Fruit fly (Drosophila melanogaster): ENCODE measurements around the gene Burs.

Burs gene

DNA sequence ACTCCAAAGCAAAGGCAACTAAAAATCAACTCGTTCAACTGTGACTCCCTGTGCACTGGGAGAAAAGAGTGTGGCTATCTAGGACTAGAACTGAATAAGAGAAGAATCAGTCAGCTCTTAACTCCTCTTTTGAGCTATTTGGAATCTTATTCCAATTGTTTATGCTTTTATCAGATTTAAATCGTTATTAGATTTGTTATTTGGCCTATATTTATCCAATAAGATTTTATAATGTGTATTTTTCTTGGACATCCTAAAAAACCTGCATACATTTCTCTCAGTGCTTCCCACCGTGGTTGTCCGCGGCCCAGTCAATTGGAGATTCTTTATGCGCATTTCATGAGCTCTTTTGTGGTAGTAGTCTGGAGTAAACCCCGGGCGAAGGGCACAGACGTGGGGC lies 12.1 kb downstream of the Burs start:
- TF ChIP-seq OdsH (GFP tag; optimal IDR thresholded peaks at IDR 0.05): peak; percentile 93
- TF ChIP-seq spab (GFP tag; optimal IDR thresholded peaks at IDR 0.05): peak; percentile 93
- peak; percentile 90 for TF ChIP-seq CG1621 (tag; optimal IDR thresholded peaks at IDR 0.05)
- peak; percentile 87 for TF ChIP-seq vri (GFP tag; optimal IDR thresholded peaks at IDR 0.05)
- TF ChIP-seq CG4318 (GFP tag; optimal IDR thresholded peaks at IDR 0.05): peak; percentile 66
- TF ChIP-seq CG34406 (GFP tag; optimal IDR thresholded peaks at IDR 0.05): peak; percentile 91
- peak; percentile 87 for TF ChIP-seq CG8119 (GFP tag; IDR thresholded peaks at IDR 0.05)
- TF ChIP-seq Eip75B (GFP tag; optimal IDR thresholded peaks at IDR 0.05): peak; percentile 93
- TF ChIP-seq svp (GFP tag): peak; percentile 95
- peak; percentile 74 to 85 for TF ChIP-seq salr (GFP tag; optimal IDR thresholded peaks at IDR 0.05)
- peak; percentile 95 for TF ChIP-seq acj6 (GFP tag; optimal IDR thresholded peaks at IDR 0.05)
- peak; percentile 74 for TF ChIP-seq CG6276 (GFP tag; optimal IDR thresholded peaks at IDR 0.05)
- TF ChIP-seq CG6854 (GFP tag; optimal IDR thresholded peaks at IDR 0.05): peak; percentile 74
- peak; percentile 77 for TF ChIP-seq Lpt (GFP tag; optimal IDR thresholded peaks at IDR 0.05)
- TF ChIP-seq CG9139 (GFP tag; optimal IDR thresholded peaks at IDR 0.05): peak; percentile 82
- TF ChIP-seq CG6808 (GFP tag; optimal IDR thresholded peaks at IDR 0.05): peak; percentile 93
- peak; percentile 95 for TF ChIP-seq Ets96B (tag; optimal IDR thresholded peaks at IDR 0.05)
- peak; percentile 91 for TF ChIP-seq Smox (GFP tag; optimal IDR thresholded peaks at IDR 0.05)
- peak; percentile 88 for TF ChIP-seq CG7368 (GFP tag; optimal IDR thresholded peaks at IDR 0.05)
- TF ChIP-seq net (GFP tag; optimal IDR thresholded peaks at IDR 0.05): peak; percentile 91
- TF ChIP-seq CG16779 (tag; optimal IDR thresholded peaks at IDR 0.05): peak; percentile 80
- TF ChIP-seq CG32006 (GFP tag; optimal IDR thresholded peaks at IDR 0.05): peak; percentile 88
- TF ChIP-seq Blimp-1 (GFP tag; optimal IDR thresholded peaks at IDR 0.05): peak; percentile 64
- TF ChIP-seq topi (GFP tag; optimal IDR thresholded peaks at IDR 0.05): peak; percentile 93
- TF ChIP-seq CG10631 (GFP tag; optimal IDR thresholded peaks at IDR 0.05): peak; percentile 94
- TF ChIP-seq esn (GFP tag; optimal IDR thresholded peaks at IDR 0.05): peak; percentile 95
- peak; percentile 94 for TF ChIP-seq CG10669 (GFP tag; optimal IDR thresholded peaks at IDR 0.05)
- TF ChIP-seq Eip78C (GFP tag): peak; percentile 99
- peak; percentile 93 for TF ChIP-seq CG31627 (GFP tag; optimal IDR thresholded peaks at IDR 0.05)
- peak; percentile 90 to 94 for TF ChIP-seq ss (GFP tag; optimal IDR thresholded peaks at IDR 0.05)
- TF ChIP-seq CG3032 (tag; optimal IDR thresholded peaks at IDR 0.05): peak; percentile 95
- peak; percentile 85 for TF ChIP-seq Hr4 (GFP tag; optimal IDR thresholded peaks at IDR 0.05)
- TF ChIP-seq Gug (GFP tag; IDR thresholded peaks at IDR 0.05): peak; percentile 77
- TF ChIP-seq Met (GFP tag; optimal IDR thresholded peaks at IDR 0.05): peak; percentile 92
- peak; percentile 88 for TF ChIP-seq Sox15 (GFP tag; optimal IDR thresholded peaks at IDR 0.05)
- TF ChIP-seq CG11294 (GFP tag; IDR thresholded peaks at IDR 0.05): peak; percentile 74
- peak; percentile 92 for TF ChIP-seq CG6792 (GFP tag; optimal IDR thresholded peaks at IDR 0.05)
- TF ChIP-seq Eip93F (GFP tag; optimal IDR thresholded peaks at IDR 0.05): peak; percentile 29
- peak; percentile 92 for TF ChIP-seq cyc (GFP tag; optimal IDR thresholded peaks at IDR 0.05)
- TF ChIP-seq dac (GFP tag; optimal IDR thresholded peaks at IDR 0.05): peak; percentile 38
- no peak for TF ChIP-seq Hr38 (GFP tag; optimal IDR thresholded peaks at IDR 0.05)
- peak; percentile 87 for TF ChIP-seq CG6163 (GFP tag; IDR thresholded peaks at IDR 0.05)
- TF ChIP-seq lz (GFP tag; optimal IDR thresholded peaks at IDR 0.05): peak; percentile 89
- no peak for TF ChIP-seq fkh (GFP tag; optimal IDR thresholded peaks at IDR 0.05)
- TF ChIP-seq achi (GFP tag; optimal IDR thresholded peaks at IDR 0.05): peak; percentile 91
- peak; percentile 90 for TF ChIP-seq CG8319 (GFP tag; optimal IDR thresholded peaks at IDR 0.05)
- TF ChIP-seq CG11902 (GFP tag; optimal IDR thresholded peaks at IDR 0.05): peak; percentile 87
- TF ChIP-seq CG11762 (GFP tag; optimal IDR thresholded peaks at IDR 0.05; ENCODE audit: insufficient read depth): peak; percentile 90
- peak; percentile 92 for TF ChIP-seq dsx (GFP tag; optimal IDR thresholded peaks at IDR 0.05; ENCODE audit: poor library complexity, severe bottlenecking)
- TF ChIP-seq CG3919 (GFP tag; optimal IDR thresholded peaks at IDR 0.05): peak; percentile 94
- peak; percentile 83 for TF ChIP-seq Ets21C (GFP tag; optimal IDR thresholded peaks at IDR 0.05)
- TF ChIP-seq Sox102F (GFP tag; optimal IDR thresholded peaks at IDR 0.05): peak; percentile 93

All from whole organism, prepupa.